Worm (Caenorhabditis elegans) whole organism, L3 larva: ENCODE data around the gene cut-4.

Source experiments
- R02D3.7 ChIP-seq: fragments of 150-350 bp; optimal IDR thresholded peaks from 2 replicates; lab custom pipeline; 2014; ENCODE audit warnings: missing biosample characterization, missing genetic modification characterization
- ZK546.5 ChIP-seq: sonication (generic microtip); optimal IDR thresholded peaks from 2 replicates; lab custom pipeline; 2017; ENCODE audit warnings: missing biosample characterization, missing genetic modification characterization
- aly-2 ChIP-seq: fragments of 150-350 bp; optimal IDR thresholded peaks from 2 replicates; lab custom pipeline; 2014; ENCODE audit warnings: missing biosample characterization, missing genetic modification characterization
- ama-1 ChIP-seq: fragments of 150-350 bp; optimal IDR thresholded peaks from 2 replicates; lab custom pipeline; 2018
- ceh-16 ChIP-seq: sonication (generic microtip); optimal IDR thresholded peaks from 2 replicates; lab custom pipeline; 2017; ENCODE audit warnings: missing biosample characterization, missing genetic modification characterization
- ceh-28 ChIP-seq: fragments of 150-350 bp; optimal IDR thresholded peaks from 2 replicates; lab custom pipeline; 2014; ENCODE audit warnings: missing biosample characterization, missing genetic modification reagents, missing genetic modification characterization
- ceh-9 ChIP-seq: sonication (generic microtip); optimal IDR thresholded peaks from 2 replicates; lab custom pipeline; 2018; ENCODE audit warnings: missing biosample characterization, missing genetic modification characterization
- egl-27 ChIP-seq: sonication (generic microtip); optimal IDR thresholded peaks from 4 replicates; lab custom pipeline; 2017; ENCODE audit warnings: missing biosample characterization, missing genetic modification reagents, missing genetic modification characterization
- egl-5 ChIP-seq: fragments of 150-350 bp; optimal IDR thresholded peaks from 2 replicates; lab custom pipeline; 2017; ENCODE audit warnings: missing biosample characterization, missing genetic modification reagents, missing genetic modification characterization, inconsistent platforms
- elt-1 ChIP-seq: fragments of 150-350 bp; optimal IDR thresholded peaks from 2 replicates; lab custom pipeline; 2014; ENCODE audit warnings: missing biosample characterization, missing genetic modification characterization
- elt-3 ChIP-seq, 3 experiments: fragments of 150-350 bp in 1 of 3; sonication (generic microtip) in 2 of 3; optimal IDR thresholded peaks; 2 replicates in 2 of 3; 4 replicates in 1 of 3; lab custom pipeline; 2014 to 2017; ENCODE audit warnings: missing biosample characterization in 3 of 3, missing genetic modification characterization in 3 of 3
- eor-1 ChIP-seq, 2 experiments: fragments of 150-350 bp; optimal IDR thresholded peaks; 2 replicates each; lab custom pipeline; 2014 to 2018; ENCODE audit warnings: missing biosample characterization in 2 of 2, missing genetic modification characterization in 2 of 2
- fkh-10 ChIP-seq: sonication (generic microtip); optimal IDR thresholded peaks from 2 replicates; lab custom pipeline; 2017; ENCODE audit warnings: missing biosample characterization, missing genetic modification reagents, missing genetic modification characterization
- fkh-2 ChIP-seq: fragments of 150-350 bp; optimal IDR thresholded peaks from 2 replicates; lab custom pipeline; 2014; ENCODE audit warnings: missing biosample characterization, missing genetic modification reagents, missing genetic modification characterization
- fos-1 ChIP-seq: fragments of 150-350 bp; optimal IDR thresholded peaks from 2 replicates; lab custom pipeline; 2014; ENCODE audit warnings: missing biosample characterization, missing genetic modification characterization
- hmg-11 ChIP-seq: sonication (generic microtip); optimal IDR thresholded peaks from 2 replicates; lab custom pipeline; 2016; ENCODE audit warnings: missing genetic modification characterization, missing compliant biosample characterization
- jun-1 ChIP-seq: fragments of 150-350 bp; optimal IDR thresholded peaks from 2 replicates; lab custom pipeline; 2014; ENCODE audit warnings: missing biosample characterization, missing genetic modification reagents, missing genetic modification characterization
- lin-39 ChIP-seq: fragments of 150-350 bp; optimal IDR thresholded peaks from 2 replicates; lab custom pipeline; 2018; ENCODE audit warnings: missing biosample characterization, missing genetic modification reagents, missing genetic modification characterization
- lsy-12 ChIP-seq: sonication (generic microtip); optimal IDR thresholded peaks from 2 replicates; lab custom pipeline; 2016; ENCODE audit warnings: mild to moderate bottlenecking, missing genetic modification characterization, missing compliant biosample characterization
- mdl-1 ChIP-seq: fragments of 150-350 bp; optimal IDR thresholded peaks from 2 replicates; lab custom pipeline; 2014; ENCODE audit warnings: missing biosample characterization, missing genetic modification characterization
- mml-1 ChIP-seq: fragments of 150-350 bp; sonication (generic microtip); optimal IDR thresholded peaks from 3 replicates; lab custom pipeline; 2014; ENCODE audit warnings: missing biosample characterization, missing genetic modification characterization
- nfya-1 ChIP-seq: sonication (generic microtip); optimal IDR thresholded peaks from 2 replicates; lab custom pipeline; 2017; ENCODE audit warnings: missing genetic modification characterization, mild to moderate bottlenecking, missing compliant biosample characterization, antibody characterized with exemption, moderate library complexity; ENCODE audit not compliant: insufficient read depth
- nhr-25 ChIP-seq: sonication (generic microtip); optimal IDR thresholded peaks from 2 replicates; lab custom pipeline; 2017; ENCODE audit warnings: missing biosample characterization, missing genetic modification characterization
- nhr-28 ChIP-seq: fragments of 150-350 bp; optimal IDR thresholded peaks from 2 replicates; lab custom pipeline; 2014; ENCODE audit warnings: missing biosample characterization, missing genetic modification characterization
- nhr-67 ChIP-seq: fragments of 150-350 bp; optimal IDR thresholded peaks from 2 replicates; lab custom pipeline; 2014; ENCODE audit warnings: missing biosample characterization, missing genetic modification characterization
- nhr-77 ChIP-seq: fragments of 150-350 bp; optimal IDR thresholded peaks from 2 replicates; lab custom pipeline; 2014; ENCODE audit warnings: missing biosample characterization, missing genetic modification characterization
- pha-4 ChIP-seq: fragments of 150-350 bp; optimal IDR thresholded peaks from 2 replicates; lab custom pipeline; 2014; ENCODE audit warnings: missing biosample characterization, missing genetic modification reagents, missing genetic modification characterization
- pqm-1 ChIP-seq: fragments of 150-350 bp; optimal IDR thresholded peaks from 2 replicates; lab custom pipeline; 2017; ENCODE audit warnings: missing biosample characterization, missing genetic modification characterization, inconsistent platforms
- sea-2 ChIP-seq: fragments of 150-350 bp; sonication (generic microtip); optimal IDR thresholded peaks from 4 replicates; lab custom pipeline; 2014; ENCODE audit warnings: missing biosample characterization, missing genetic modification reagents, missing genetic modification characterization
- skn-1 ChIP-seq: fragments of 150-350 bp; optimal IDR thresholded peaks from 2 replicates; lab custom pipeline; 2014; ENCODE audit warnings: missing biosample characterization, missing genetic modification characterization
- snpc-4 ChIP-seq: fragments of 150-350 bp; optimal IDR thresholded peaks from 2 replicates; lab custom pipeline; 2014; ENCODE audit warnings: missing biosample characterization, missing genetic modification characterization
- tbx-2 ChIP-seq: sonication (generic microtip); optimal IDR thresholded peaks from 2 replicates; lab custom pipeline; 2016; ENCODE audit warnings: mild to moderate bottlenecking, missing genetic modification characterization, missing compliant biosample characterization
- unc-39 ChIP-seq: sonication (generic microtip); optimal IDR thresholded peaks from 4 replicates; lab custom pipeline; 2017; ENCODE audit warnings: missing biosample characterization, missing genetic modification characterization
- unc-62 ChIP-seq: fragments of 150-350 bp; sonication (generic microtip); optimal IDR thresholded peaks from 4 replicates; lab custom pipeline; 2014; ENCODE audit warnings: missing biosample characterization, missing genetic modification reagents, missing genetic modification characterization
- zag-1 ChIP-seq: fragments of 150-350 bp; optimal IDR thresholded peaks from 2 replicates; lab custom pipeline; 2014; ENCODE audit warnings: missing biosample characterization, missing genetic modification characterization
- ztf-11 ChIP-seq: fragments of 150-350 bp; optimal IDR thresholded peaks from 2 replicates; lab custom pipeline; 2014; ENCODE audit warnings: missing biosample characterization, missing genetic modification characterization

The cut-4 gene

ce11 chrII:10456979-10457378 is 21.0 kb downstream of the cut-4 start, which contains the start of gene ZK673.11:
ZK673.11 (plus strand) TSS chrII:10457279.
- TF ChIP-seq nhr-67 (tag; lab: Kevin White, UChicago) (no peak), ztf-11 (no peak), ZK546.5 (tag; lab: Kevin White, UChicago) (no peak), elt-3 (tag; optimal IDR thresholded peaks at IDR 0.05; lab: Kevin White, UChicago) (no peak), lin-39 (tag; lab: Kevin White, UChicago) (no peak), zag-1 (tag; lab: Kevin White, UChicago) (no peak), nhr-77 (tag; lab: Kevin White, UChicago) (no peak), hmg-11 (tag; lab: Kevin White, UChicago) (no peak), eor-1 (tag; optimal IDR thresholded peaks at IDR 0.05; lab: Kevin White, UChicago) (no peak), skn-1 (no peak), elt-1 (tag; lab: Kevin White, UChicago) (no peak), unc-62 (GFP tag; lab: Kevin White, UChicago) (no peak), jun-1 (tag; lab: Kevin White, UChicago) (no peak)

ce11 chrII:10461207-10461606 is 25.3 kb downstream of the cut-4 start, which contains the start of gene ZK673.5:
ZK673.5 (plus strand) TSS chrII:10461507.
- TF ChIP-seq mml-1 (tag; lab: Kevin White, UChicago) (no peak), mdl-1 (tag; lab: Kevin White, UChicago) (no peak), ama-1 (lab: Kevin White, UChicago) (no peak), fkh-2 (tag; lab: Kevin White, UChicago) (no peak), skn-1 (no peak), R02D3.7 (tag; lab: Kevin White, UChicago) (no peak), jun-1 (tag; lab: Kevin White, UChicago) (no peak), lin-39 (tag; lab: Kevin White, UChicago) (no peak), nhr-28 (tag; lab: Kevin White, UChicago) (no peak), sea-2 (GFP tag; lab: Kevin White, UChicago) (no peak), ceh-16 (tag; lab: Kevin White, UChicago) (no peak), ceh-9 (tag; lab: Kevin White, UChicago) (no peak), nhr-25 (no peak), unc-39 (tag; lab: Kevin White, UChicago) (no peak), ZK546.5 (tag; lab: Kevin White, UChicago) (no peak), ceh-28 (no peak), egl-5 (tag; lab: Kevin White, UChicago) (no peak), nfya-1 (tag; lab: Kevin White, UChicago) (no peak), aly-2 (tag; lab: Kevin White, UChicago) (no peak)

ce11 chrII:10464230-10464920 is 28.4 kb downstream of the cut-4 start, which contains the start of the genes ZK673.6 and sdz-37:
ZK673.6 (minus strand) TSS chrII:10464330.
sdz-37 (plus strand) TSS chrII:10464870.
- TF ChIP-seq eor-1 (tag; optimal IDR thresholded peaks at IDR 0.05; lab: Kevin White, UChicago), result no peak
- TF ChIP-seq lsy-12 (tag; lab: Kevin White, UChicago), result no peak
- no peak for TF ChIP-seq egl-27
- TF ChIP-seq R02D3.7 (tag; lab: Kevin White, UChicago), result no peak
- TF ChIP-seq hmg-11 (tag; lab: Kevin White, UChicago), result no peak
- no peak for TF ChIP-seq pha-4 (tag; lab: Kevin White, UChicago)
- no peak for TF ChIP-seq skn-1
- no peak for TF ChIP-seq fkh-2 (tag; lab: Kevin White, UChicago)
- TF ChIP-seq pqm-1 (tag; lab: Kevin White, UChicago), result no peak
- TF ChIP-seq fkh-10 (GFP tag; lab: Kevin White, UChicago), result no peak
- TF ChIP-seq unc-62 (GFP tag; lab: Kevin White, UChicago), result no peak

ce11 chrII:10466552-10466951 is 30.6 kb downstream of the cut-4 start, which contains the start of gene tnc-2:
tnc-2 (plus strand) TSS chrII:10466852.
- TF ChIP-seq elt-3 (tag; optimal IDR thresholded peaks at IDR 0.05; lab: Kevin White, UChicago), result no peak
- no peak for TF ChIP-seq snpc-4
- TF ChIP-seq ama-1 (lab: Kevin White, UChicago), result no peak
- TF ChIP-seq elt-1 (tag; lab: Kevin White, UChicago), result no peak
- TF ChIP-seq egl-27, result no peak
- TF ChIP-seq tbx-2 (tag; lab: Kevin White, UChicago), result no peak
- TF ChIP-seq unc-39 (tag; lab: Kevin White, UChicago), result no peak
- TF ChIP-seq fos-1 (tag; lab: Kevin White, UChicago), result no peak
- TF ChIP-seq, all 47 proteins: peak for 0
